Worm (Caenorhabditis elegans) whole organism, midembryonic: Measurements from ENCODE around the gene idpb-1.

Source experiments
- T22C8.4 ChIP-seq: fragments of 200-800 bp; sonication (Bioruptor generic); IDR thresholded peaks from 2 replicates; pipeline ENCODE4 v1.3.6; 2022; ENCODE audit warnings: missing genetic modification characterization, missing compliant biosample characterization
- cog-1 ChIP-seq: sonication (generic microtip); optimal IDR thresholded peaks from 2 replicates; lab custom pipeline; 2016; ENCODE audit warnings: missing genetic modification characterization, missing compliant biosample characterization
- flt-1 ChIP-seq: fragments of 200-800 bp; sonication (Bioruptor generic); IDR thresholded peaks from 2 replicates; pipeline ENCODE4 v1.3.6; 2022; ENCODE audit warnings: missing genetic modification characterization, missing compliant biosample characterization
- klf-2 ChIP-seq: fragments of 200-800 bp; sonication (Bioruptor generic); conservative IDR thresholded peaks from 2 replicates; pipeline ENCODE4 v1.3.6; 2022; ENCODE audit warnings: missing genetic modification reagents, missing genetic modification characterization, missing compliant biosample characterization
- ztf-29 ChIP-seq: fragments of 200-800 bp; sonication (Bioruptor generic); IDR thresholded peaks from 2 replicates; pipeline ENCODE4 v1.3.6; 2022; ENCODE audit warnings: missing genetic modification reagents, missing genetic modification characterization, missing compliant biosample characterization

ce11 chrII:5109693-5110092 lies 7.9 kb downstream of the idpb-1 start, which contains the start of gene F09C12.2:
- TF ChIP-seq ztf-29 (GFP tag; lab: Robert Waterston, UW) (no peak), cog-1 (tag; lab: Kevin White, UChicago) (no peak), flt-1 (GFP tag; lab: Robert Waterston, UW) (no peak), T22C8.4 (GFP tag; lab: Robert Waterston, UW) (no peak), klf-2 (GFP tag; lab: Robert Waterston, UW) (no peak)
